Fruit fly (Drosophila melanogaster) whole organism, prepupa: ENCODE data around the gene CG31643.

ENCODE experiments used
- Blimp-1 ChIP-seq: fragments of 200-800 bp; sonication (Bioruptor generic); optimal IDR thresholded peaks from 3 replicates; lab custom pipeline; 2017; ENCODE audit warnings: missing biosample characterization, missing genetic modification characterization, mild to moderate bottlenecking, moderate library complexity, missing genetic modification reagents
- CG10631 ChIP-seq: fragments of 200-800 bp; sonication (Bioruptor generic); optimal IDR thresholded peaks from 2 replicates; lab custom pipeline; 2016; ENCODE audit warnings: missing biosample characterization, missing genetic modification characterization
- CG11294 ChIP-seq: fragments of 200-800 bp; sonication (Bioruptor generic); IDR thresholded peaks from 2 replicates; pipeline ENCODE4 v1.3.6; 2022; ENCODE audit warnings: missing biosample characterization, missing genetic modification characterization
- CG11902 ChIP-seq: fragments of 200-800 bp; sonication (Bioruptor generic); optimal IDR thresholded peaks from 3 replicates; lab custom pipeline; 2016; ENCODE audit warnings: missing biosample characterization, missing genetic modification characterization
- CG15336 ChIP-seq: fragments of 200-800 bp; sonication (Bioruptor generic); IDR thresholded peaks from 2 replicates; pipeline ENCODE4 v1.3.6; 2022; ENCODE audit warnings: missing biosample characterization, missing genetic modification characterization
- CG1621 ChIP-seq: fragments of 200-800 bp; sonication (Bioruptor generic); optimal IDR thresholded peaks from 3 replicates; lab custom pipeline; 2018; ENCODE audit warnings: missing biosample characterization, mild to moderate bottlenecking, missing genetic modification characterization
- CG16779 ChIP-seq: fragments of 200-800 bp; sonication (Bioruptor generic); optimal IDR thresholded peaks from 3 replicates; lab custom pipeline; 2017; ENCODE audit warnings: missing biosample characterization, mild to moderate bottlenecking, missing genetic modification characterization
- CG3032 ChIP-seq: fragments of 200-800 bp; optimal IDR thresholded peaks from 2 replicates; lab custom pipeline; 2019; ENCODE audit warnings: missing biosample characterization, mild to moderate bottlenecking, missing genetic modification characterization, moderate library complexity
- CG34406 ChIP-seq: fragments of 200-800 bp; sonication (Bioruptor generic); optimal IDR thresholded peaks from 3 replicates; lab custom pipeline; 2016; ENCODE audit warnings: missing biosample characterization, missing genetic modification characterization
- CG3919 ChIP-seq: fragments of 200-800 bp; sonication (Bioruptor generic); optimal IDR thresholded peaks from 3 replicates; lab custom pipeline; 2016; ENCODE audit warnings: missing biosample characterization, missing genetic modification characterization
- CG6163 ChIP-seq: fragments of 200-800 bp; sonication (Bioruptor generic); IDR thresholded peaks from 3 replicates; pipeline ENCODE4 v1.3.6; 2022; ENCODE audit warnings: missing biosample characterization, missing genetic modification characterization
- CG6276 ChIP-seq: fragments of 200-800 bp; sonication (Bioruptor generic); optimal IDR thresholded peaks from 2 replicates; lab custom pipeline; 2017; ENCODE audit warnings: missing biosample characterization, mild to moderate bottlenecking, missing genetic modification characterization
- CG6792 ChIP-seq: fragments of 200-800 bp; sonication (Bioruptor generic); optimal IDR thresholded peaks from 3 replicates; lab custom pipeline; 2016; ENCODE audit warnings: missing biosample characterization, missing genetic modification characterization
- CG6808 ChIP-seq: fragments of 200-800 bp; sonication (Bioruptor generic); optimal IDR thresholded peaks from 3 replicates; lab custom pipeline; 2017; ENCODE audit warnings: missing biosample characterization, missing genetic modification characterization, mild to moderate bottlenecking, moderate library complexity, missing genetic modification reagents
- CG6854 ChIP-seq: fragments of 200-800 bp; sonication (Bioruptor generic); optimal IDR thresholded peaks from 2 replicates; lab custom pipeline; 2017; ENCODE audit warnings: missing biosample characterization, mild to moderate bottlenecking, missing genetic modification characterization
- CG7368 ChIP-seq: fragments of 200-800 bp; sonication (Bioruptor generic); optimal IDR thresholded peaks from 3 replicates; lab custom pipeline; 2016; ENCODE audit warnings: missing biosample characterization, missing genetic modification characterization
- CG8119 ChIP-seq: fragments of 200-800 bp; sonication (Bioruptor generic); IDR thresholded peaks from 3 replicates; pipeline ENCODE4 v1.3.6; 2022; ENCODE audit warnings: missing biosample characterization, missing genetic modification characterization
- CG8319 ChIP-seq: fragments of 200-800 bp; sonication (Bioruptor generic); optimal IDR thresholded peaks from 3 replicates; lab custom pipeline; 2016; ENCODE audit warnings: missing biosample characterization, missing genetic modification characterization
- CG8632 ChIP-seq: fragments of 200-800 bp; sonication (Bioruptor generic); optimal IDR thresholded peaks from 3 replicates; lab custom pipeline; 2016; ENCODE audit warnings: missing biosample characterization, missing genetic modification characterization
- CG9139 ChIP-seq: fragments of 200-800 bp; sonication (Bioruptor generic); optimal IDR thresholded peaks from 3 replicates; lab custom pipeline; 2017; ENCODE audit warnings: missing biosample characterization, mild to moderate bottlenecking, missing genetic modification characterization
- Eip75B ChIP-seq: fragments of 200-800 bp; sonication (Bioruptor generic); optimal IDR thresholded peaks from 3 replicates; lab custom pipeline; 2016; ENCODE audit warnings: missing biosample characterization, missing genetic modification characterization
- Eip78C ChIP-seq: fragments of 200-800 bp; sonication (Bioruptor generic); peaks from one replicate; lab custom pipeline; 2016; ENCODE audit warnings: missing biosample characterization, missing genetic modification characterization
- Ets21C ChIP-seq: fragments of 200-800 bp; sonication (Bioruptor generic); optimal IDR thresholded peaks from 3 replicates; lab custom pipeline; 2016; ENCODE audit warnings: missing biosample characterization, missing genetic modification characterization
- Ets96B ChIP-seq: fragments of 200-800 bp; optimal IDR thresholded peaks from 2 replicates; lab custom pipeline; 2019; ENCODE audit warnings: missing biosample characterization, mild to moderate bottlenecking, missing genetic modification characterization, moderate library complexity
- Hr4 ChIP-seq: fragments of 200-800 bp; sonication (Bioruptor generic); optimal IDR thresholded peaks from 3 replicates; lab custom pipeline; 2016; ENCODE audit warnings: missing biosample characterization, missing genetic modification characterization
- Lpt ChIP-seq: fragments of 200-800 bp; sonication (Bioruptor generic); optimal IDR thresholded peaks from 3 replicates; lab custom pipeline; 2016; ENCODE audit warnings: missing biosample characterization, missing genetic modification characterization
- Met ChIP-seq: fragments of 200-800 bp; sonication (Bioruptor generic); optimal IDR thresholded peaks from 3 replicates; lab custom pipeline; 2016; ENCODE audit warnings: missing biosample characterization, missing genetic modification characterization
- OdsH ChIP-seq: fragments of 200-800 bp; sonication (Bioruptor generic); optimal IDR thresholded peaks from 3 replicates; lab custom pipeline; 2016; ENCODE audit warnings: missing biosample characterization, missing genetic modification characterization
- Smox ChIP-seq: fragments of 200-800 bp; sonication (Bioruptor generic); optimal IDR thresholded peaks from 3 replicates; lab custom pipeline; 2016; ENCODE audit warnings: missing biosample characterization, missing genetic modification characterization
- Sox102F ChIP-seq: fragments of 200-800 bp; sonication (Bioruptor generic); optimal IDR thresholded peaks from 2 replicates; lab custom pipeline; 2016; ENCODE audit warnings: missing biosample characterization, mild to moderate bottlenecking, missing genetic modification characterization
- Sox15 ChIP-seq: fragments of 200-800 bp; sonication (Bioruptor generic); optimal IDR thresholded peaks from 3 replicates; lab custom pipeline; 2016; ENCODE audit warnings: missing biosample characterization, missing genetic modification characterization
- achi ChIP-seq: fragments of 200-800 bp; sonication (Bioruptor generic); optimal IDR thresholded peaks from 3 replicates; lab custom pipeline; 2016; ENCODE audit warnings: missing biosample characterization, missing genetic modification characterization
- cyc ChIP-seq: fragments of 200-800 bp; sonication (Bioruptor generic); optimal IDR thresholded peaks from 3 replicates; lab custom pipeline; 2016; ENCODE audit warnings: missing biosample characterization, missing genetic modification characterization
- dac ChIP-seq: fragments of 200-800 bp; sonication (Bioruptor generic); optimal IDR thresholded peaks from 2 replicates; lab custom pipeline; 2017; ENCODE audit warnings: missing biosample characterization, mild to moderate bottlenecking, missing genetic modification characterization
- eg ChIP-seq: fragments of 200-800 bp; sonication (Bioruptor generic); IDR thresholded peaks from 3 replicates; pipeline ENCODE4 v1.3.6; 2022; ENCODE audit warnings: missing biosample characterization, missing genetic modification characterization
- fd59A ChIP-seq: fragments of 200-800 bp; sonication (Bioruptor generic); optimal IDR thresholded peaks from 2 replicates; lab custom pipeline; 2017; ENCODE audit warnings: missing biosample characterization, mild to moderate bottlenecking, missing genetic modification characterization, missing genetic modification reagents
- fd85E ChIP-seq: fragments of 200-800 bp; sonication (Bioruptor generic); optimal IDR thresholded peaks from 3 replicates; lab custom pipeline; 2016; ENCODE audit warnings: missing biosample characterization, missing genetic modification characterization
- salr ChIP-seq, 2 experiments: fragments of 200-800 bp; sonication (Bioruptor generic); optimal IDR thresholded peaks; 3 replicates each; lab custom pipeline; 2016 to 2018; ENCODE audit warnings: missing biosample characterization in 2 of 2, missing genetic modification characterization in 2 of 2, mild to moderate bottlenecking in 1 of 2
- spab ChIP-seq: fragments of 200-800 bp; sonication (Bioruptor generic); optimal IDR thresholded peaks from 2 replicates; lab custom pipeline; 2017; ENCODE audit warnings: missing biosample characterization, mild to moderate bottlenecking, missing genetic modification characterization, missing genetic modification reagents
- ss ChIP-seq, 2 experiments: fragments of 200-800 bp; sonication (Bioruptor generic); optimal IDR thresholded peaks; 2 replicates in 1 of 2; 3 replicates in 1 of 2; lab custom pipeline; 2017 to 2018; ENCODE audit warnings: mild to moderate bottlenecking in 2 of 2, missing biosample characterization in 2 of 2, missing genetic modification characterization in 2 of 2, moderate library complexity in 1 of 2
- svp ChIP-seq: fragments of 200-800 bp; sonication (Bioruptor generic); peaks from one replicate; lab custom pipeline; 2016; ENCODE audit warnings: missing biosample characterization, missing genetic modification characterization
- topi ChIP-seq: fragments of 200-800 bp; sonication (Bioruptor generic); optimal IDR thresholded peaks from 3 replicates; lab custom pipeline; 2016; ENCODE audit warnings: missing biosample characterization, missing genetic modification characterization

CG31643 gene

DNA sequence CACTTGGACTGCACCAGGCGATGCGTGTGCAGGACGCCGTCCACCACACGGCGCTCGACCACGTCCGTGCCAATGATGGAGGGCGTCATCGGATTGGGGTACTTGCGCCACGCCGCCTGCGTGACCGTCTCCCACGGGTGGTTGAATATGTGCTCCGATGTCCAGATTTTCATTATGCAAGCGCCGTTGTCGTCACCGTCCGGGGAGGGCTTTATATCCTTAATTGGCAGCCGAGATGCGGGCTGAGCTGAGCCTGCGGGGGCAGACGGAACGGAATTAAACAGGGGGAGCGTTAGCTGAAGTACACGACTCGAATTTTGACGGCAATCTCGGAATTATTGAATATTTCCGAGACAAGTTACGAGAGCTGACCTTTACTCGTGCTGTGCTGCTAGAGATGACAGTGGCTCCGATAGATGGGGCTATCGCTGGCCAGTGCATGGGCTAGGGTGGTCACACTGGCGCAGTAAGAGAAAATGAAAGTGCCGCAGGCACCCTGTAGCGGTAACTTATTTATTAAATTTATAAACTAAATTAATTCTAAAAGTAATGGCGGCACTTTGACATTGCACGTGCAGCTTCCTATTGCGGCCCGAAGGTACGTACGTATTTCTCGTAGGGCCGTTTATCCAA, 9.7 kb downstream of the CG31643 start, which contains the start of gene IPIP (continued):
- TF ChIP-seq CG9139 (no peak), Eip75B (GFP tag; lab: Kevin White, UChicago) (peak; percentile 17), Ets96B (tag; lab: Kevin White, UChicago) (no peak), CG3032 (peak; percentile 15), salr (GFP tag; optimal IDR thresholded peaks at IDR 0.05; lab: Kevin White, UChicago) (peak in 1 of 2 experiments; percentile 8), ss (GFP tag; optimal IDR thresholded peaks at IDR 0.05; lab: Kevin White, UChicago) (peak in 1 of 2 experiments; percentile 15), CG15336 (peak; percentile 32; the same call in 1 of the 2 replicates), Ets21C (GFP tag; lab: Kevin White, UChicago) (no peak)

DNA sequence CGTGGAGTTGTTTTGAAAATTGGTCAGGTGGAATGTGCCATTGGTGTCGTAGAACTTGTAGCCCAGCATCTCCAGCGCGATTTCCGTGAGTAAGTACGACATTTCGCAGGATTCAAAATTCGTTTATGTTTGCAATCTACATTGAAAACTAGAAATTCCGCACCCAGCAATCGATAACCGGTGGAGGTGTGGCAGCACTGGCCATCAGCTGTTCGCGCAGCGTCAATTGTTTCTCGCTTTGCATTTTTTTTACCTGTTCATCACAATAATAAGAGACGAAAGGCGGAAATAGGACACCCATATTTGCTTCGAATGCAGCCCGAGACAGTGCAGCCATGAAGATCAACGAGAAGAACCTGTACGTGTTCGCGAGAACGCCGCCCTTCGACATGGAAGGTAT, 10.6 kb downstream of the CG31643 start, which contains the start of the genes CG34179 and slmo:
Gene CG34179 (minus strand): TSS at position 165 of the 400 bp plus-strand sequence.
Gene slmo (minus strand): TSS at position 165 of the 400 bp plus-strand sequence.
- no peak for TF ChIP-seq salr (GFP tag; optimal IDR thresholded peaks at IDR 0.05; lab: Kevin White, UChicago)
- TF ChIP-seq Met (GFP tag; lab: Kevin White, UChicago), result no peak
- TF ChIP-seq, all 60 proteins: peak for 0

DNA sequence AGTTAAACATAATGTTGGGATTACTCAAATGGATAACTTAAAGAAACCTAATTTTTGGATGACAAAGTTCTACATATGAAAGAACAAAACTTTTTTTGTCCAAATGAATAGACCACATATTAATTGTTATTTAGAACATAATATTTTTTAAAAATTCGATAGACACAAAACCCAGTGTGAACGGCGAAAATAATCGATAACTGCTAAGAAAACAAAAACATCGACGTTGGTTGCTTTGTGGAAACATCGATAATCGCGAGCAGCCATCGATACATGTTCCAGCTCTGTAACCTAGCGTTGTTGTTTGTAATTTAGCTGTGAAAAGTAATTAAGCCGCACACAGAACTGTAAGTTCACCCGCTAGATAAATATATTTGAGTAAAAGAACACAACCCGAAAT, 12.7 kb downstream of the CG31643 start, which contains the start of gene CG9135:
Gene CG9135 (plus strand): TSS at position 226 of the 400 bp plus-strand sequence.
- TF ChIP-seq fd85E (no peak), OdsH (GFP tag; lab: Kevin White, UChicago) (no peak), CG3919 (GFP tag; lab: Kevin White, UChicago) (no peak), cyc (GFP tag; lab: Kevin White, UChicago) (no peak), svp (GFP tag; lab: Kevin White, UChicago) (no peak), CG8632 (no peak), Lpt (GFP tag; lab: Kevin White, UChicago) (no peak), achi (GFP tag; lab: Kevin White, UChicago) (no peak), CG10631 (GFP tag; lab: Kevin White, UChicago) (no peak), CG6808 (GFP tag; lab: Kevin White, UChicago) (no peak), fd59A (GFP tag; lab: Kevin White, UChicago) (no peak)
- TF ChIP-seq, all 60 proteins: peak for 0

DNA sequence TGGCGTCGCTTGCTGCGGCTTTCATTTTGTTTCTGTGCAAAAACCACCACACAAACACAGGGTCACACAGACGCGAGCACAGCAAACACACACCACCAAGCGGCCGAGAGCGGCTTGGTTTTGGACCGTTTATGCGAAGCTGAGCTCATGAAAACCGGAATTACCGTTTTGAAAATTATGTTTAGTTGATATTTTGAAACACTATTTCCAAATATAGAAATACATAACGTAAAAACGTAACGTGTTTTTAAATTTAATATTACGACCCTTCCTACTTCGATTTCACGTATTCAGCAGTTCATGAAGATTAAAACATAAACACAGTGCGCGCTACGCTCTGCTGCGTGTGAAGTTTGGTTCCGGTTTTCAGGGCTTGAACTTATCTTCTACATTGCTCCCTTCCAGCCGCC, 13.3 kb downstream of the CG31643 start:
- peak; percentile 95 for TF ChIP-seq CG6854
- TF ChIP-seq CG34406 (GFP tag; lab: Kevin White, UChicago), result peak; percentile 96
- TF ChIP-seq dac (GFP tag; lab: Kevin White, UChicago), result peak; percentile 92
- peak; percentile 93 for TF ChIP-seq CG7368 (GFP tag; lab: Kevin White, UChicago)
- TF ChIP-seq CG11902 (GFP tag; lab: Kevin White, UChicago), result peak; percentile 79
- peak; percentile 86 for TF ChIP-seq fd85E
- peak; percentile 96 for TF ChIP-seq achi (GFP tag; lab: Kevin White, UChicago)
- TF ChIP-seq CG6163 (GFP tag; lab: Robert Waterston, UW), result peak; percentile 98
- peak; percentile 94 for TF ChIP-seq CG1621 (tag; lab: Kevin White, UChicago)
- peak; percentile 94 for TF ChIP-seq CG8632
- TF ChIP-seq CG16779 (tag; lab: Kevin White, UChicago), result peak; percentile 94
- TF ChIP-seq Smox (GFP tag; lab: Kevin White, UChicago), result peak; percentile 96
- peak; percentile 92 for TF ChIP-seq Lpt (GFP tag; lab: Kevin White, UChicago)
- TF ChIP-seq fd59A (GFP tag; lab: Kevin White, UChicago), result peak; percentile 88
- peak; percentile 94 for TF ChIP-seq CG9139
- peak; percentile 97 for TF ChIP-seq eg (GFP tag; lab: Robert Waterston, UW)
- peak; percentile 97 for TF ChIP-seq CG6792 (GFP tag; lab: Kevin White, UChicago)
- peak; percentile 98 for TF ChIP-seq topi
- TF ChIP-seq Sox15 (GFP tag; lab: Kevin White, UChicago), result peak; percentile 82
- TF ChIP-seq Hr4 (GFP tag; lab: Kevin White, UChicago), result peak; percentile 97
- TF ChIP-seq CG6276 (GFP tag; lab: Kevin White, UChicago), result peak; percentile 95
- peak; percentile 81 for TF ChIP-seq Blimp-1 (GFP tag; lab: Kevin White, UChicago)
- TF ChIP-seq CG8119 (GFP tag; lab: Robert Waterston, UW), result peak; percentile 98
- TF ChIP-seq CG3919 (GFP tag; lab: Kevin White, UChicago), result peak; percentile 97
- peak; percentile 99 for TF ChIP-seq Eip78C
- TF ChIP-seq ss (GFP tag; optimal IDR thresholded peaks at IDR 0.05; lab: Kevin White, UChicago), result peak; percentile 96
- peak; percentile 97 for TF ChIP-seq Sox102F (GFP tag; lab: Kevin White, UChicago)
- peak; percentile 88 for TF ChIP-seq Ets21C (GFP tag; lab: Kevin White, UChicago)
- peak; percentile 96 for TF ChIP-seq Met (GFP tag; lab: Kevin White, UChicago)
- peak; percentile 95 for TF ChIP-seq Ets96B (tag; lab: Kevin White, UChicago)
- peak; percentile 91 for TF ChIP-seq CG11294 (GFP tag; lab: Robert Waterston, UW)
- peak; percentile 90 for TF ChIP-seq spab (GFP tag; lab: Kevin White, UChicago)
- TF ChIP-seq CG8319, result peak; percentile 88
- peak; percentile 91 for TF ChIP-seq CG10631 (GFP tag; lab: Kevin White, UChicago)
- peak; percentile 99 for TF ChIP-seq CG15336
